Fruit fly (Drosophila melanogaster) whole organism, embryonic: ENCODE data around the gene Pp1-13C.

Experiments
- Ada2b ChIP-seq: fragments of 200-800 bp; sonication (Bioruptor generic); IDR thresholded peaks from 2 replicates; pipeline ENCODE4 v1.3.6; 2022; ENCODE audit warnings: missing biosample characterization, missing genetic modification characterization
- Blimp-1 ChIP-seq: fragments of 200-800 bp; sonication (Bioruptor generic); optimal IDR thresholded peaks from 3 replicates; lab custom pipeline; 2018; ENCODE audit warnings: missing biosample characterization, missing genetic modification characterization, mild to moderate bottlenecking, moderate library complexity, missing genetic modification reagents
- Bteb2 ChIP-seq: fragments of 200-800 bp; sonication (Bioruptor generic); optimal IDR thresholded peaks from 2 replicates; lab custom pipeline; 2016; ENCODE audit warnings: missing biosample characterization, missing genetic modification characterization
- C15 ChIP-seq: fragments of 200-800 bp; sonication (Bioruptor generic); IDR thresholded peaks from 3 replicates; pipeline ENCODE4 v1.3.6; 2022; ENCODE audit warnings: missing biosample characterization, missing genetic modification characterization
- CG10462 ChIP-seq: fragments of 200-800 bp; sonication (Bioruptor generic); optimal IDR thresholded peaks from 2 replicates; lab custom pipeline; 2016; ENCODE audit warnings: missing biosample characterization, missing genetic modification characterization
- CG10543 ChIP-seq: fragments of 200-800 bp; sonication (Bioruptor generic); optimal IDR thresholded peaks from 3 replicates; lab custom pipeline; 2017; ENCODE audit warnings: missing biosample characterization, mild to moderate bottlenecking, missing genetic modification characterization, moderate library complexity
- CG10959 ChIP-seq: fragments of 200-800 bp; sonication (Bioruptor generic); IDR thresholded peaks from 2 replicates; pipeline ENCODE4 v1.3.6; 2022; ENCODE audit warnings: missing biosample characterization, missing genetic modification characterization
- CG11504 ChIP-seq: fragments of 200-800 bp; sonication (Bioruptor generic); optimal IDR thresholded peaks from 3 replicates; lab custom pipeline; 2019; ENCODE audit warnings: missing biosample characterization, mild to moderate bottlenecking, missing genetic modification characterization, moderate library complexity
- CG12071 ChIP-seq: fragments of 200-800 bp; sonication (Bioruptor generic); optimal IDR thresholded peaks from 3 replicates; lab custom pipeline; 2018; ENCODE audit warnings: missing biosample characterization, mild to moderate bottlenecking, missing genetic modification characterization
- CG12155 ChIP-seq: fragments of 200-800 bp; sonication (Bioruptor generic); optimal IDR thresholded peaks from 3 replicates; lab custom pipeline; 2016; ENCODE audit warnings: missing biosample characterization, missing genetic modification characterization
- CG15696 ChIP-seq: fragments of 200-800 bp; sonication (Bioruptor generic); optimal IDR thresholded peaks from 2 replicates; lab custom pipeline; 2019; ENCODE audit warnings: missing biosample characterization, mild to moderate bottlenecking, missing genetic modification characterization, moderate library complexity
- CG17912 ChIP-seq: fragments of 200-800 bp; sonication (Bioruptor generic); optimal IDR thresholded peaks from 2 replicates; lab custom pipeline; 2018; ENCODE audit warnings: missing biosample characterization, mild to moderate bottlenecking, missing genetic modification characterization
- CG2120 ChIP-seq: fragments of 200-800 bp; sonication (Bioruptor generic); optimal IDR thresholded peaks from 3 replicates; lab custom pipeline; 2016; ENCODE audit warnings: missing biosample characterization, missing genetic modification characterization
- CG2202 ChIP-seq: fragments of 200-800 bp; sonication (Bioruptor generic); optimal IDR thresholded peaks from 2 replicates; lab custom pipeline; 2018; ENCODE audit warnings: missing biosample characterization, mild to moderate bottlenecking, missing genetic modification characterization
- CG2712 ChIP-seq: fragments of 200-800 bp; optimal IDR thresholded peaks from 3 replicates; lab custom pipeline; 2019; ENCODE audit warnings: missing biosample characterization, mild to moderate bottlenecking, missing genetic modification characterization, moderate library complexity
- CG2889 ChIP-seq: fragments of 200-800 bp; sonication (Bioruptor generic); IDR thresholded peaks from 3 replicates; pipeline ENCODE4 v1.3.6; 2022; ENCODE audit warnings: missing biosample characterization, missing genetic modification characterization
- CG3726 ChIP-seq: fragments of 200-800 bp; sonication (Bioruptor generic); IDR thresholded peaks from 3 replicates; pipeline ENCODE4, ENCODE4 v1.3.6; 2022; ENCODE audit warnings: missing biosample characterization, missing genetic modification characterization
- CG4404 ChIP-seq: fragments of 200-800 bp; sonication (Bioruptor generic); IDR thresholded peaks from 2 replicates; pipeline ENCODE4 v1.3.6; 2022; ENCODE audit warnings: missing biosample characterization, missing genetic modification characterization
- CG6254 ChIP-seq: fragments of 200-800 bp; sonication (Bioruptor generic); optimal IDR thresholded peaks from 3 replicates; lab custom pipeline; 2017; ENCODE audit warnings: mild to moderate bottlenecking, missing biosample characterization, missing genetic modification reagents, missing genetic modification characterization
- CG7745 ChIP-seq: fragments of 200-800 bp; sonication (Bioruptor generic); optimal IDR thresholded peaks from 2 replicates; lab custom pipeline; 2018; ENCODE audit warnings: missing biosample characterization, mild to moderate bottlenecking, missing genetic modification characterization, moderate library complexity
- CG7928 ChIP-seq: fragments of 200-800 bp; sonication (Bioruptor generic); optimal IDR thresholded peaks from 2 replicates; lab custom pipeline; 2017; ENCODE audit warnings: missing biosample characterization, mild to moderate bottlenecking, missing genetic modification characterization
- CG8089 ChIP-seq: fragments of 200-800 bp; sonication (Bioruptor generic); optimal IDR thresholded peaks from 3 replicates; lab custom pipeline; 2016; ENCODE audit warnings: missing biosample characterization, missing genetic modification characterization
- CG8290 ChIP-seq, 3 experiments: fragments of 200-800 bp; sonication (Bioruptor generic); optimal IDR thresholded peaks; 2 replicates each; lab custom pipeline; 2016 to 2019; ENCODE audit warnings: missing biosample characterization in 3 of 3, missing genetic modification characterization in 3 of 3, mild to moderate bottlenecking in 2 of 3, moderate library complexity in 1 of 3
- CoRest ChIP-seq: fragments of 200-800 bp; sonication (Bioruptor generic); optimal IDR thresholded peaks from 3 replicates; lab custom pipeline; 2018; ENCODE audit warnings: missing biosample characterization, mild to moderate bottlenecking, missing genetic modification characterization, moderate library complexity
- Deaf1 ChIP-seq: fragments of 200-800 bp; optimal IDR thresholded peaks from 3 replicates; lab custom pipeline; 2019; ENCODE audit warnings: missing biosample characterization, mild to moderate bottlenecking, missing genetic modification characterization, moderate library complexity
- Doc3 ChIP-seq: fragments of 200-800 bp; sonication (Bioruptor generic); IDR thresholded peaks from 3 replicates; pipeline ENCODE4 v1.3.6; 2022; ENCODE audit warnings: missing biosample characterization, missing genetic modification characterization; ENCODE audit not compliant: partially characterized antibody
- Dref ChIP-seq: fragments of 200-800 bp; sonication (Bioruptor generic); IDR thresholded peaks from 2 replicates; pipeline ENCODE4 v1.3.6; 2022; ENCODE audit warnings: missing biosample characterization, missing genetic modification characterization
- MESR4 ChIP-seq: fragments of 200-800 bp; sonication (Bioruptor generic); optimal IDR thresholded peaks from 2 replicates; lab custom pipeline; 2018; ENCODE audit warnings: missing biosample characterization, mild to moderate bottlenecking, missing genetic modification characterization, moderate library complexity
- Max ChIP-seq: fragments of 200-800 bp; sonication (Bioruptor generic); optimal IDR thresholded peaks from 2 replicates; lab custom pipeline; 2016; ENCODE audit warnings: missing biosample characterization, mild to moderate bottlenecking, missing genetic modification characterization
- Mes4 ChIP-seq: fragments of 200-800 bp; sonication (Bioruptor generic); optimal IDR thresholded peaks from 2 replicates; lab custom pipeline; 2016; ENCODE audit warnings: missing biosample characterization, missing genetic modification characterization
- NC2β ChIP-seq: fragments of 200-800 bp; sonication (Bioruptor generic); optimal IDR thresholded peaks from 2 replicates; lab custom pipeline; 2016; ENCODE audit warnings: missing biosample characterization, missing genetic modification characterization
- NFAT ChIP-seq: fragments of 200-800 bp; sonication (Bioruptor generic); IDR thresholded peaks from 2 replicates; pipeline ENCODE4 v1.3.6; 2022; ENCODE audit warnings: missing biosample characterization, missing genetic modification characterization
- NfI ChIP-seq: fragments of 200-800 bp; sonication (Bioruptor generic); optimal IDR thresholded peaks from 3 replicates; lab custom pipeline; 2018; ENCODE audit warnings: missing biosample characterization, mild to moderate bottlenecking, missing genetic modification characterization, moderate library complexity
- Ravus ChIP-seq: fragments of 200-800 bp; sonication (Bioruptor generic); IDR thresholded peaks from 2 replicates; pipeline ENCODE4 v1.3.6; 2022; ENCODE audit warnings: missing biosample characterization, missing genetic modification characterization
- Rfx ChIP-seq: fragments of 200-800 bp; sonication (Bioruptor generic); IDR thresholded peaks from 2 replicates; pipeline ENCODE4 v1.3.6; 2022; ENCODE audit warnings: missing biosample characterization, missing genetic modification characterization
- al ChIP-seq: fragments of 200-800 bp; sonication (Bioruptor generic); IDR thresholded peaks from 2 replicates; pipeline ENCODE4 v1.3.6; 2022; ENCODE audit warnings: missing biosample characterization, missing genetic modification characterization
- bab2 ChIP-seq: fragments of 200-800 bp; sonication (Bioruptor generic); optimal IDR thresholded peaks from 2 replicates; lab custom pipeline; 2016; ENCODE audit warnings: missing biosample characterization, missing genetic modification characterization
- chif ChIP-seq, 2 experiments: fragments of 200-800 bp; sonication (Bioruptor generic); optimal IDR thresholded peaks; 3 replicates each; lab custom pipeline; 2016; ENCODE audit warnings: missing biosample characterization in 2 of 2, missing genetic modification characterization in 2 of 2
- crc ChIP-seq: fragments of 200-800 bp; sonication (Bioruptor generic); optimal IDR thresholded peaks from 2 replicates; lab custom pipeline; 2016; ENCODE audit warnings: missing biosample characterization, missing genetic modification characterization
- dmrt11E ChIP-seq: fragments of 200-800 bp; sonication (Bioruptor generic); optimal IDR thresholded peaks from 3 replicates; lab custom pipeline; 2018; ENCODE audit warnings: missing biosample characterization, mild to moderate bottlenecking, missing genetic modification characterization, moderate library complexity
- dmrt99B ChIP-seq: fragments of 200-800 bp; sonication (Bioruptor generic); optimal IDR thresholded peaks from 2 replicates; lab custom pipeline; 2018; ENCODE audit warnings: missing biosample characterization, mild to moderate bottlenecking, missing genetic modification characterization, moderate library complexity
- fd64A ChIP-seq: fragments of 200-800 bp; sonication (Bioruptor generic); optimal IDR thresholded peaks from 3 replicates; lab custom pipeline; 2018; ENCODE audit warnings: missing biosample characterization, mild to moderate bottlenecking, missing genetic modification characterization
- gem ChIP-seq: fragments of 200-800 bp; sonication (Bioruptor generic); optimal IDR thresholded peaks from 2 replicates; lab custom pipeline; 2019; ENCODE audit warnings: missing biosample characterization, mild to moderate bottlenecking, missing genetic modification characterization, moderate library complexity
- gsb-n ChIP-seq: fragments of 200-800 bp; sonication (Bioruptor generic); optimal IDR thresholded peaks from 3 replicates; lab custom pipeline; 2018; ENCODE audit warnings: missing biosample characterization, mild to moderate bottlenecking, missing genetic modification characterization
- hbn ChIP-seq: fragments of 200-800 bp; sonication (Bioruptor generic); IDR thresholded peaks from 2 replicates; pipeline ENCODE4 v1.3.6; 2022; ENCODE audit warnings: missing biosample characterization, missing genetic modification characterization; ENCODE audit not compliant: partially characterized antibody
- ind ChIP-seq: fragments of 200-800 bp; sonication (Bioruptor generic); optimal IDR thresholded peaks from 3 replicates; lab custom pipeline; 2016; ENCODE audit warnings: missing biosample characterization, missing genetic modification characterization
- jing ChIP-seq: fragments of 200-800 bp; sonication (Bioruptor generic); optimal IDR thresholded peaks from 2 replicates; lab custom pipeline; 2018; ENCODE audit warnings: missing biosample characterization, mild to moderate bottlenecking, missing genetic modification characterization
- mam ChIP-seq: fragments of 200-800 bp; sonication (Bioruptor generic); optimal IDR thresholded peaks from 3 replicates; lab custom pipeline; 2016; ENCODE audit warnings: missing biosample characterization, missing genetic modification characterization
- slbo ChIP-seq: fragments of 200-800 bp; sonication (Bioruptor generic); IDR thresholded peaks from 2 replicates; pipeline ENCODE4 v1.3.6; 2022; ENCODE audit warnings: missing biosample characterization, missing genetic modification characterization
- stwl ChIP-seq: fragments of 200-800 bp; sonication (Bioruptor generic); optimal IDR thresholded peaks from 3 replicates; lab custom pipeline; 2018; ENCODE audit warnings: missing biosample characterization, mild to moderate bottlenecking, missing genetic modification characterization, moderate library complexity
- zf30C ChIP-seq: fragments of 200-800 bp; sonication (Bioruptor generic); optimal IDR thresholded peaks from 3 replicates; lab custom pipeline; 2018; ENCODE audit warnings: missing biosample characterization, mild to moderate bottlenecking, missing genetic modification characterization

Pp1-13C gene

dm6 chrX:15319290-15319689, 41.6 kb downstream of the Pp1-13C start, which contains the start of gene Top1 (continued):
- TF ChIP-seq jing (GFP tag; lab: Kevin White, UChicago) (no peak), slbo (GFP tag; lab: Robert Waterston, UW) (peak; percentile 63), NfI (peak; percentile 19), Max (GFP tag; lab: Kevin White, UChicago) (no peak), Ravus (GFP tag; lab: Robert Waterston, UW) (no peak), NFAT (peak; percentile 72), Deaf1 (tag; lab: Kevin White, UChicago) (peak; percentile 36), bab2 (GFP tag; lab: Kevin White, UChicago) (no peak), crc (GFP tag; lab: Kevin White, UChicago) (no peak), CG12155 (GFP tag; lab: Kevin White, UChicago) (peak; percentile 26), CG12071 (GFP tag; lab: Kevin White, UChicago) (peak; percentile 14), CG8290 (GFP tag; optimal IDR thresholded peaks at IDR 0.05; lab: Kevin White, UChicago) (peak; percentile 22), CG8290 (tag; optimal IDR thresholded peaks at IDR 0.05; lab: Kevin White, UChicago) (peak in 1 of 2 experiments; percentile 84), Dref (peak; percentile 96), gem (tag; lab: Kevin White, UChicago) (no peak), CG8089 (GFP tag; lab: Kevin White, UChicago) (no peak), CG2712 (tag; lab: Kevin White, UChicago) (peak; percentile 37), CG7928 (GFP tag; lab: Kevin White, UChicago) (peak; percentile 28), dmrt11E (tag; lab: Kevin White, UChicago) (no peak), CG2889 (no peak), ind (GFP tag; lab: Kevin White, UChicago) (peak; percentile 4), CG2202 (no peak), chif (GFP tag; optimal IDR thresholded peaks at IDR 0.05; lab: Kevin White, UChicago) (peak in 1 of 2 experiments; percentile 9), CG11504 (peak; percentile 21), C15 (GFP tag; lab: Robert Waterston, UW) (no peak), Bteb2 (GFP tag; lab: Kevin White, UChicago) (no peak), CG15696 (tag; lab: Kevin White, UChicago) (no peak), CG10462 (GFP tag; lab: Kevin White, UChicago) (no peak), hbn (GFP tag; lab: Robert Waterston, UW) (peak; percentile 95), CG7745 (tag; lab: Kevin White, UChicago) (no peak), mam (GFP tag; lab: Kevin White, UChicago) (peak; percentile 64), CG6254 (GFP tag; lab: Kevin White, UChicago) (no peak), Doc3 (GFP tag; lab: Robert Waterston, UW) (peak; percentile 93), Rfx (GFP tag; lab: Robert Waterston, UW) (peak; percentile 71), Blimp-1 (GFP tag; lab: Kevin White, UChicago) (no peak), dmrt99B (tag; lab: Kevin White, UChicago) (no peak), Ada2b (GFP tag; lab: Robert Waterston, UW) (no peak), CG10543 (GFP tag; lab: Kevin White, UChicago) (peak; percentile 52), CG4404 (no peak), CoRest (tag; lab: Kevin White, UChicago) (peak; percentile 30), zf30C (GFP tag; lab: Kevin White, UChicago) (no peak), NC2β (peak; percentile 7), MESR4 (GFP tag; lab: Kevin White, UChicago) (peak; percentile 66), CG3726 (GFP tag; lab: Robert Waterston, UW) (no peak), CG17912 (GFP tag; lab: Kevin White, UChicago) (no peak), CG10959 (GFP tag; lab: Robert Waterston, UW) (no peak), al (GFP tag; lab: Robert Waterston, UW) (peak; percentile 21; the same call in 1 of the 2 replicates), stwl (tag; lab: Kevin White, UChicago) (peak; percentile 80), CG2120 (GFP tag; lab: Kevin White, UChicago) (peak; percentile 46), fd64A (GFP tag; lab: Kevin White, UChicago) (no peak), Mes4 (no peak), gsb-n (no peak)
